Fruit fly (Drosophila melanogaster) whole organism, embryonic: ENCODE data around the gene CG8281.

Experiments
- CG10209 ChIP-seq: fragments of 200-800 bp; sonication (Bioruptor generic); optimal IDR thresholded peaks from 3 replicates; lab custom pipeline; 2017; ENCODE audit warnings: missing biosample characterization, mild to moderate bottlenecking, missing genetic modification characterization, missing genetic modification reagents
- CG10654 ChIP-seq: fragments of 200-800 bp; sonication (Bioruptor generic); optimal IDR thresholded peaks from 2 replicates; lab custom pipeline; 2016; ENCODE audit warnings: missing biosample characterization, missing genetic modification characterization
- CG11695 ChIP-seq: fragments of 200-800 bp; sonication (Bioruptor generic); IDR thresholded peaks from 3 replicates; pipeline ENCODE4 v1.3.6; 2022; ENCODE audit warnings: missing biosample characterization, missing genetic modification characterization
- CG12942 ChIP-seq: fragments of 200-800 bp; sonication (Bioruptor generic); optimal IDR thresholded peaks from 3 replicates; lab custom pipeline; 2016; ENCODE audit warnings: missing biosample characterization, missing genetic modification characterization
- CG13624 ChIP-seq: fragments of 200-800 bp; sonication (Bioruptor generic); optimal IDR thresholded peaks from 2 replicates; lab custom pipeline; 2016; ENCODE audit warnings: missing biosample characterization, missing genetic modification characterization
- CG14710 ChIP-seq: fragments of 200-800 bp; sonication (Bioruptor generic); optimal IDR thresholded peaks from 3 replicates; lab custom pipeline; 2019; ENCODE audit warnings: missing biosample characterization, mild to moderate bottlenecking, missing genetic modification characterization, moderate library complexity
- CG15011 ChIP-seq: fragments of 200-800 bp; sonication (Bioruptor generic); optimal IDR thresholded peaks from 3 replicates; lab custom pipeline; 2018; ENCODE audit warnings: missing biosample characterization, mild to moderate bottlenecking, missing genetic modification characterization
- CG2712 ChIP-seq: fragments of 200-800 bp; optimal IDR thresholded peaks from 3 replicates; lab custom pipeline; 2019; ENCODE audit warnings: missing biosample characterization, mild to moderate bottlenecking, missing genetic modification characterization, moderate library complexity
- CG30431 ChIP-seq: fragments of 200-800 bp; sonication (Bioruptor generic); optimal IDR thresholded peaks from 2 replicates; lab custom pipeline; 2017; ENCODE audit warnings: missing biosample characterization, missing genetic modification characterization
- CG3407 ChIP-seq: fragments of 200-800 bp; sonication (Bioruptor generic); optimal IDR thresholded peaks from 2 replicates; lab custom pipeline; 2018; ENCODE audit warnings: missing biosample characterization, mild to moderate bottlenecking, missing genetic modification characterization
- CG42726 ChIP-seq: fragments of 200-800 bp; sonication (Bioruptor generic); IDR thresholded peaks from 2 replicates; pipeline ENCODE4 v1.3.6; 2022; ENCODE audit warnings: missing biosample characterization, missing genetic modification characterization; ENCODE audit not compliant: partially characterized antibody
- CG4424 ChIP-seq: fragments of 200-800 bp; sonication (Bioruptor generic); optimal IDR thresholded peaks from 3 replicates; lab custom pipeline; 2016; ENCODE audit warnings: missing biosample characterization, missing genetic modification characterization
- CG6175 ChIP-seq: fragments of 200-800 bp; sonication (Bioruptor generic); IDR thresholded peaks from 3 replicates; pipeline ENCODE4 v1.3.6; 2022; ENCODE audit warnings: missing biosample characterization, missing genetic modification characterization
- CG6654 ChIP-seq: fragments of 200-800 bp; sonication (Bioruptor generic); optimal IDR thresholded peaks from 2 replicates; lab custom pipeline; 2017; ENCODE audit warnings: missing biosample characterization, mild to moderate bottlenecking, missing genetic modification characterization
- CG6813 ChIP-seq: fragments of 200-800 bp; sonication (Bioruptor generic); optimal IDR thresholded peaks from 2 replicates; lab custom pipeline; 2017; ENCODE audit warnings: missing biosample characterization, missing genetic modification characterization, mild to moderate bottlenecking, moderate library complexity, missing genetic modification reagents
- CG7839 ChIP-seq: fragments of 200-800 bp; sonication (Bioruptor generic); optimal IDR thresholded peaks from 3 replicates; lab custom pipeline; 2018; ENCODE audit warnings: missing biosample characterization, mild to moderate bottlenecking, missing genetic modification characterization, moderate library complexity
- Eip74EF ChIP-seq, 2 experiments: fragments of 200-800 bp in 1 of 2; fragments of >200 bp in 1 of 2; sonication (Bioruptor generic) in 1 of 2; optimal IDR thresholded peaks; 2 replicates each; lab custom pipeline; 2017 to 2019; ENCODE audit warnings: missing biosample characterization in 2 of 2, missing genetic modification characterization in 2 of 2, mild to moderate bottlenecking in 1 of 2, moderate library complexity in 1 of 2
- Ets65A ChIP-seq: fragments of 200-800 bp; sonication (Bioruptor generic); peaks from one replicate; lab custom pipeline; 2016; ENCODE audit warnings: missing biosample characterization, missing genetic modification characterization
- Fer3 ChIP-seq: fragments of 200-800 bp; sonication (Bioruptor generic); optimal IDR thresholded peaks from 2 replicates; lab custom pipeline; 2018; ENCODE audit warnings: missing biosample characterization, mild to moderate bottlenecking, missing genetic modification characterization, moderate library complexity
- HLH3B ChIP-seq: fragments of 200-800 bp; sonication (Bioruptor generic); IDR thresholded peaks from 2 replicates; pipeline ENCODE4 v1.3.6; 2022; ENCODE audit warnings: missing biosample characterization, missing genetic modification characterization
- Hmx ChIP-seq: fragments of 200-800 bp; sonication (Bioruptor generic); optimal IDR thresholded peaks from 2 replicates; lab custom pipeline; 2016; ENCODE audit warnings: missing biosample characterization, missing genetic modification characterization
- Hr3 ChIP-seq: fragments of 200-800 bp; sonication (Bioruptor generic); optimal IDR thresholded peaks from 3 replicates; lab custom pipeline; 2016; ENCODE audit warnings: missing biosample characterization, missing genetic modification characterization
- Hr39 ChIP-seq: fragments of >200 bp; optimal IDR thresholded peaks from 2 replicates; lab custom pipeline; 2017
- Max ChIP-seq: fragments of 200-800 bp; sonication (Bioruptor generic); optimal IDR thresholded peaks from 2 replicates; lab custom pipeline; 2016; ENCODE audit warnings: missing biosample characterization, mild to moderate bottlenecking, missing genetic modification characterization
- Med ChIP-seq: fragments of 200-800 bp; sonication (Bioruptor generic); peaks from one replicate; lab custom pipeline; 2016; ENCODE audit warnings: missing biosample characterization, missing genetic modification characterization, mild to moderate bottlenecking, inconsistent platforms, moderate library complexity
- Mes4 ChIP-seq: fragments of 200-800 bp; sonication (Bioruptor generic); optimal IDR thresholded peaks from 2 replicates; lab custom pipeline; 2016; ENCODE audit warnings: missing biosample characterization, missing genetic modification characterization
- Nf-YB ChIP-seq: fragments of 200-800 bp; sonication (Bioruptor generic); optimal IDR thresholded peaks from 3 replicates; lab custom pipeline; 2019; ENCODE audit warnings: missing biosample characterization, mild to moderate bottlenecking, missing genetic modification characterization, moderate library complexity
- Oli ChIP-seq: fragments of 200-800 bp; sonication (Bioruptor generic); optimal IDR thresholded peaks from 2 replicates; lab custom pipeline; 2018; ENCODE audit warnings: missing biosample characterization, mild to moderate bottlenecking, missing genetic modification characterization, moderate library complexity
- PHDP ChIP-seq: fragments of 200-800 bp; sonication (Bioruptor generic); optimal IDR thresholded peaks from 3 replicates; lab custom pipeline; 2018; ENCODE audit warnings: missing biosample characterization, mild to moderate bottlenecking, missing genetic modification characterization, moderate library complexity
- Six4 ChIP-seq: fragments of 200-800 bp; sonication (Bioruptor generic); optimal IDR thresholded peaks from 2 replicates; lab custom pipeline; 2016; ENCODE audit warnings: missing biosample characterization, missing genetic modification characterization
- Ssrp ChIP-seq: fragments of 200-800 bp; sonication (Bioruptor generic); optimal IDR thresholded peaks from 2 replicates; lab custom pipeline; 2018; ENCODE audit warnings: missing biosample characterization, mild to moderate bottlenecking, missing genetic modification characterization, moderate library complexity
- Xrp1 ChIP-seq: fragments of 200-800 bp; sonication (Bioruptor generic); IDR thresholded peaks from 2 replicates; pipeline ENCODE4 v1.3.6; 2022; ENCODE audit warnings: missing biosample characterization, missing genetic modification characterization
- abd-A ChIP-seq: fragments of 200-800 bp; sonication (Bioruptor generic); optimal IDR thresholded peaks from 3 replicates; lab custom pipeline; 2019; ENCODE audit warnings: missing biosample characterization, mild to moderate bottlenecking, missing genetic modification characterization, moderate library complexity
- ac ChIP-seq: fragments of 200-800 bp; sonication (Bioruptor generic); optimal IDR thresholded peaks from 3 replicates; lab custom pipeline; 2017; ENCODE audit warnings: missing biosample characterization, mild to moderate bottlenecking, missing genetic modification characterization
- cato ChIP-seq: fragments of 200-800 bp; sonication (Bioruptor generic); optimal IDR thresholded peaks from 2 replicates; lab custom pipeline; 2016; ENCODE audit warnings: missing biosample characterization, missing genetic modification characterization, borderline replicate concordance
- chif ChIP-seq, 2 experiments: fragments of 200-800 bp; sonication (Bioruptor generic); optimal IDR thresholded peaks; 3 replicates each; lab custom pipeline; 2016; ENCODE audit warnings: missing biosample characterization in 2 of 2, missing genetic modification characterization in 2 of 2
- chn ChIP-seq: fragments of 200-800 bp; sonication (Bioruptor generic); optimal IDR thresholded peaks from 2 replicates; lab custom pipeline; 2016; ENCODE audit warnings: missing biosample characterization, missing genetic modification characterization
- croc ChIP-seq: fragments of 200-800 bp; sonication (Bioruptor generic); conservative IDR thresholded peaks from 3 replicates; pipeline ENCODE4 v1.3.6; 2022; ENCODE audit warnings: missing biosample characterization, missing genetic modification characterization
- cwo ChIP-seq: fragments of 200-800 bp; sonication (Bioruptor generic); optimal IDR thresholded peaks from 3 replicates; lab custom pipeline; 2017; ENCODE audit warnings: missing biosample characterization, missing genetic modification characterization, mild to moderate bottlenecking, moderate library complexity, missing genetic modification reagents
- ewg ChIP-seq: fragments of 200-800 bp; sonication (Bioruptor generic); optimal IDR thresholded peaks from 3 replicates; lab custom pipeline; 2017; ENCODE audit warnings: mild to moderate bottlenecking, missing biosample characterization, missing genetic modification reagents, missing genetic modification characterization
- hkb ChIP-seq, 2 experiments: fragments of 200-800 bp in 1 of 2; fragments of >200 bp in 1 of 2; sonication (Bioruptor generic) in 1 of 2; IDR thresholded peaks in 1 of 2; optimal IDR thresholded peaks in 1 of 2; 2 replicates each; pipeline versions ENCODE4 v1.3.6 to Lab custom; 2017 to 2022; ENCODE audit warnings: missing biosample characterization in 1 of 2, missing genetic modification characterization in 1 of 2
- nmo ChIP-seq: fragments of 200-800 bp; sonication (Bioruptor generic); optimal IDR thresholded peaks from 2 replicates; lab custom pipeline; 2018; ENCODE audit warnings: missing biosample characterization, mild to moderate bottlenecking, missing genetic modification characterization, moderate library complexity
- pan ChIP-seq, 4 experiments: fragments of >200 bp in 3 of 4; fragments of 200-800 bp in 1 of 4; sonication (Bioruptor generic) in 1 of 4; optimal IDR thresholded peaks in 3 of 4; IDR thresholded peaks in 1 of 4; 2 replicates each; pipeline versions ENCODE4 v1.3.6 to Lab custom; 2017 to 2022; ENCODE audit warnings: missing biosample characterization in 2 of 4, missing genetic modification characterization in 2 of 4, mixed read lengths in 1 of 4
- sd ChIP-seq: fragments of 200-800 bp; sonication (Bioruptor generic); optimal IDR thresholded peaks from 3 replicates; lab custom pipeline; 2018; ENCODE audit warnings: missing biosample characterization, mild to moderate bottlenecking, missing genetic modification characterization, moderate library complexity
- sqz ChIP-seq: fragments of 200-800 bp; sonication (Bioruptor generic); optimal IDR thresholded peaks from 3 replicates; lab custom pipeline; 2018; ENCODE audit warnings: missing biosample characterization, mild to moderate bottlenecking, missing genetic modification characterization
- tx ChIP-seq: fragments of 200-800 bp; sonication (Bioruptor generic); optimal IDR thresholded peaks from 2 replicates; lab custom pipeline; 2016; ENCODE audit warnings: missing biosample characterization, missing genetic modification characterization
- unpg ChIP-seq: fragments of 200-800 bp; sonication (Bioruptor generic); optimal IDR thresholded peaks from 3 replicates; lab custom pipeline; 2018; ENCODE audit warnings: missing biosample characterization, mild to moderate bottlenecking, missing genetic modification characterization, moderate library complexity

Gene CG8281

dm6 chr3L:7875606-7876366 is 36.5 kb upstream of the CG8281 start (continued):
- peak; percentile 23 for TF ChIP-seq CG12942 (GFP tag; lab: Kevin White, UChicago)
- TF ChIP-seq croc, result peak; percentile 44; the same call in 2 of the 3 replicates
- TF ChIP-seq Max, result peak; percentile 22
- no peak for TF ChIP-seq hkb (optimal IDR thresholded peaks at IDR 0.05; lab: Kevin White, UChicago)
- peak; percentile 31; the same call in 1 of the 2 replicates for TF ChIP-seq hkb (GFP tag; IDR thresholded peaks at IDR 0.05; lab: Robert Waterston, UW)
- TF ChIP-seq Six4 (GFP tag; lab: Kevin White, UChicago), result peak; percentile 62
- TF ChIP-seq Ets65A (GFP tag; lab: Kevin White, UChicago), result peak; percentile 16
- TF ChIP-seq Xrp1 (GFP tag; lab: Robert Waterston, UW), result peak; percentile 57
- peak; percentile 2 for TF ChIP-seq CG6813 (GFP tag; lab: Kevin White, UChicago)
- TF ChIP-seq ewg (GFP tag; lab: Kevin White, UChicago), result peak; percentile 48
- TF ChIP-seq Hr3 (GFP tag; lab: Kevin White, UChicago), result peak; percentile 47
- TF ChIP-seq chn (GFP tag; lab: Kevin White, UChicago), result peak; percentile 29
- TF ChIP-seq Mes4, result no peak
- TF ChIP-seq CG14710 (tag; lab: Kevin White, UChicago), result peak; percentile 72
- peak; percentile 63 for TF ChIP-seq CG2712 (tag; lab: Kevin White, UChicago)
- TF ChIP-seq pan (optimal IDR thresholded peaks at IDR 0.05; lab: Kevin White, UChicago), result no peak
- peak in 1 of 2 experiments; percentile 36 for TF ChIP-seq pan (GFP tag; optimal IDR thresholded peaks at IDR 0.05 in 1 of 2, IDR thresholded peaks at IDR 0.05 in 1 of 2)
- TF ChIP-seq CG3407, result peak; percentile 33
- TF ChIP-seq PHDP, result peak; percentile 39
- peak; percentile 61 for TF ChIP-seq Ssrp (tag; lab: Kevin White, UChicago)
- peak; percentile 41 for TF ChIP-seq CG10209 (GFP tag; lab: Kevin White, UChicago)
- no peak for TF ChIP-seq tx
- TF ChIP-seq cato (GFP tag; lab: Kevin White, UChicago), result no peak
- TF ChIP-seq cwo (GFP tag; lab: Kevin White, UChicago), result peak; percentile 26
- TF ChIP-seq CG11695, result peak; percentile 37; the same call in 1 of the 3 replicates
- no peak for TF ChIP-seq CG13624 (GFP tag; lab: Kevin White, UChicago)
- TF ChIP-seq CG7839 (tag; lab: Kevin White, UChicago), result peak; percentile 64
- TF ChIP-seq HLH3B (GFP tag; lab: Robert Waterston, UW), result peak; percentile 41; the same call in 1 of the 2 replicates
- TF ChIP-seq CG4424 (GFP tag; lab: Kevin White, UChicago), result peak; percentile 54
- peak in 1 of 2 experiments; percentile 23 for TF ChIP-seq chif (GFP tag; optimal IDR thresholded peaks at IDR 0.05; lab: Kevin White, UChicago)
- TF ChIP-seq Hr39 (lab: Kevin White, UChicago), result no peak
- TF ChIP-seq Oli (tag; lab: Kevin White, UChicago), result peak; percentile 47
- peak; percentile 28 for TF ChIP-seq unpg (GFP tag; lab: Kevin White, UChicago)
- TF ChIP-seq Med (GFP tag; lab: Kevin White, UChicago), result peak; percentile 59
- no peak for TF ChIP-seq abd-A (tag; lab: Kevin White, UChicago)
- peak; percentile 12 for TF ChIP-seq CG15011
- TF ChIP-seq Hmx (GFP tag; lab: Kevin White, UChicago), result peak; percentile 6
- peak; percentile 1 for TF ChIP-seq CG10654 (GFP tag; lab: Kevin White, UChicago)
- TF ChIP-seq sd, result no peak
- peak in 1 of 2 experiments; percentile 22 for TF ChIP-seq Eip74EF (GFP tag; optimal IDR thresholded peaks at IDR 0.05; lab: Kevin White, UChicago)
- no peak for TF ChIP-seq CG42726 (GFP tag; lab: Robert Waterston, UW)
- TF ChIP-seq Nf-YB (GFP tag; lab: Kevin White, UChicago), result peak; percentile 25
- no peak for TF ChIP-seq ac
- no peak for TF ChIP-seq CG6175
- TF ChIP-seq Fer3 (tag; lab: Kevin White, UChicago), result peak; percentile 3
- TF ChIP-seq CG6654 (GFP tag; lab: Kevin White, UChicago), result no peak
- TF ChIP-seq nmo (GFP tag; lab: Kevin White, UChicago), result peak; percentile 57
- peak; percentile 17 for TF ChIP-seq CG30431 (GFP tag; lab: Kevin White, UChicago)
- TF ChIP-seq sqz (GFP tag; lab: Kevin White, UChicago), result peak; percentile 38
